Fruit fly (Drosophila melanogaster): ENCODE results near the gene Taf10b.

Gene Taf10b

DNA sequence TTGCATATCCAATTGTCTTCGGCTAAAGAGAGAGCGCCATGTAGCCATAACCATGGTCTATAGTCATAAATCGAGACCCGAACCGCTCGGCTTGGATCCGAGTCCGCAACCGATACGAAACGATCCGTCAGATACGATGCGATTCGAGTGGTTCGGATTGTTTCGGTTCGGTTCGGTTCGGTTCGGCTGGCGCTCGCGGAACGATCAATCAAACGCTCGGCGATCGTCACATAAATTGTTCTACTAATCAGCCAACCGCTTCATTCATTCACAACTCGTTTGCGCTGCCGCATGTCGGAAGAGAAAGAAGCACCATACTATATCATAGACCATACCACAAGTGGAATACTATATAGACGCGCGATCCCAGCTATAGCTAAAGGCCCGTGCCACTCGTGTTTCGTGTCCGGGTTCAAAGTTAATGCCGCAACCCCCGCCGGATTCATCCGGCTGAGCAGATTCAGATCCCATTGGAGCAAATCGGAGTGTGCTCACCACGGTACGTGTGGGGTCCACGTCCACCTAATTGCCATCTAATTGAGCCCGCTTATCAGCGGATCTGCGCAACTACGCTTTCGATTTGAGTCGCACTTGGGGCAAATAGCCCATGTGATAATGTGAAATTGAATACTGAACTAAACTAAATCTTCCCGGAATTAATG is 40.5 kb upstream of the Taf10b start (continued):
- TF ChIP-seq Pdp1 (GFP tag; optimal IDR thresholded peaks at IDR 0.05) (peak in 1 of 2 experiments; percentile 33), eve (GFP tag; optimal IDR thresholded peaks at IDR 0.05) (no peak), caup (GFP tag; optimal IDR thresholded peaks at IDR 0.05; ENCODE audit: severe bottlenecking) (peak; percentile 17), CG13894 (tag; optimal IDR thresholded peaks at IDR 0.05) (no peak), hb (GFP tag; IDR thresholded peaks at IDR 0.05; ENCODE audit: partially characterized antibody) (no peak), Jarid2 (GFP tag; optimal IDR thresholded peaks at IDR 0.05) (peak; percentile 56)

- TF ChIP-seq D (optimal IDR thresholded peaks at IDR 0.05) (no peak), D (GFP tag; optimal IDR thresholded peaks at IDR 0.05) (no peak), gsb-n (tag; optimal IDR thresholded peaks at IDR 0.05) (peak; percentile 53), sens (GFP tag) (peak; percentile 13), unc-4 (GFP tag; IDR thresholded peaks at IDR 0.05; ENCODE audit: partially characterized antibody) (no peak), CG11247 (GFP tag; IDR thresholded peaks at IDR 0.05) (no peak), mirr (GFP tag; optimal IDR thresholded peaks at IDR 0.05) (peak; percentile 42), grn (GFP tag; optimal IDR thresholded peaks at IDR 0.05) (peak; percentile 10), sug (tag; optimal IDR thresholded peaks at IDR 0.05) (peak; percentile 58), CG34376 (GFP tag; optimal IDR thresholded peaks at IDR 0.05) (peak; percentile 64), MESR4 (GFP tag; optimal IDR thresholded peaks at IDR 0.05) (no peak), CG10462 (GFP tag; optimal IDR thresholded peaks at IDR 0.05) (no peak), CG7987 (GFP tag; optimal IDR thresholded peaks at IDR 0.05) (peak; percentile 7), NC2α (GFP tag; optimal IDR thresholded peaks at IDR 0.05) (no peak), exex (tag; optimal IDR thresholded peaks at IDR 0.05) (peak; percentile 78)
Observed at dm6 chr2L:2807597-2807996, 40.0 kb upstream of the Taf10b start.

- TF ChIP-seq CG11560 (tag; IDR thresholded peaks at IDR 0.05): 0 out of 3 replicates have a peak, but pooled peaks have one; percentile 26
- TF ChIP-seq CG7987 (GFP tag; optimal IDR thresholded peaks at IDR 0.05): peak; percentile 87
- peak; percentile 96 for TF ChIP-seq nom (GFP tag; optimal IDR thresholded peaks at IDR 0.05)
- peak; percentile 39; the same call in 1 of the 2 replicates for TF ChIP-seq crol (GFP tag; IDR thresholded peaks at IDR 0.05)
- TF ChIP-seq bsh (GFP tag; optimal IDR thresholded peaks at IDR 0.05): peak in 1 of 2 experiments; percentile 63
- TF ChIP-seq BtbVII (GFP tag; optimal IDR thresholded peaks at IDR 0.05): peak; percentile 13
- TF ChIP-seq zfh1 (GFP tag; IDR thresholded peaks at IDR 0.05): no peak
- peak; percentile 38 for TF ChIP-seq cwo (GFP tag; optimal IDR thresholded peaks at IDR 0.05)
- 0 out of 4 replicates have a peak, but pooled peaks have one; percentile 16 for TF ChIP-seq chinmo (GFP tag; IDR thresholded peaks at IDR 0.05; ENCODE audit: partially characterized antibody)
- TF ChIP-seq CG13424 (tag; optimal IDR thresholded peaks at IDR 0.05): no peak
Observed at dm6 chr2L:2806190-2806763, 38.6 kb upstream of the Taf10b start.

- TF ChIP-seq Bdp1 (GFP tag; optimal IDR thresholded peaks at IDR 0.05) (no peak), Atf-2 (GFP tag; optimal IDR thresholded peaks at IDR 0.05) (no peak), gro (GFP tag; optimal IDR thresholded peaks at IDR 0.05) (peak; percentile 21), CTCF (GFP tag; optimal IDR thresholded peaks at IDR 0.05) (no peak), sug (tag; optimal IDR thresholded peaks at IDR 0.05) (peak; percentile 93), CG10543 (GFP tag; optimal IDR thresholded peaks at IDR 0.05) (peak; percentile 52), CG10321 (GFP tag; IDR thresholded peaks at IDR 0.05) (no peak), nom (GFP tag; optimal IDR thresholded peaks at IDR 0.05) (peak; percentile 97), CG34224 (GFP tag; IDR thresholded peaks at IDR 0.05; ENCODE audit: partially characterized antibody) (peak; percentile 13; the same call in 1 of the 3 replicates), CG5180 (GFP tag; optimal IDR thresholded peaks at IDR 0.05) (peak; percentile 99), fru (optimal IDR thresholded peaks at IDR 0.05) (no peak), CG18599 (GFP tag; optimal IDR thresholded peaks at IDR 0.05) (peak; percentile 12), CG43689 (GFP tag; IDR thresholded peaks at IDR 0.05) (no peak), Rx (GFP tag; IDR thresholded peaks at IDR 0.05) (no peak), bsh (GFP tag; optimal IDR thresholded peaks at IDR 0.05) (peak in 1 of 2 experiments; percentile 77), CG2199 (GFP tag; IDR thresholded peaks at IDR 0.05) (peak; percentile 96), CG12769 (tag; optimal IDR thresholded peaks at IDR 0.05) (peak; percentile 68)
Observed at dm6 chr2L:2804634-2805311, 37.1 kb upstream of the Taf10b start, which contains the start of gene daw. TSS of gene daw (plus strand) at chr2L:2805261.

All from whole organism, embryonic.